Fruit fly (Drosophila melanogaster): Measurements from ENCODE around the gene CG1789.
A peak's percentile ranks its signal among the peaks of the same experiment; 100 is the strongest.

The CG1789 gene

DNA sequence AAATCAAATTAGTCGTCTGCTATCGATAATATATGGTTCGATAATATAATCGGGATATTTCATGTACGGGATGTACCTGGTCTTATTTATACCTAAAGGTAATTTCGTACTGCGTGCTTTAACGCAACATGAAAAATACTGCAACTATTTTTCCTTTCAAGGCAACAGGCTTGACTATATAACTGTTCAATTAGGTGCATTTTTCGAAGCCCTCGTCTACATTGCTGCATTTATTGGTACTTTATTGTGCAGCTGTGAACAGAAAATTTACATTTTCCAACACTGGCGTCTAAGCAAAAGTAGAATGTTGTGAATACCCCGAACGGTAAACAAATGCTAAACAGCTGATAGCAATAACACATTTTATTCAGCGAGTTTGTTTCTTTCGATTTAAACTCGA is 30.3 kb upstream of the CG1789 start, which contains the start of the genes Ppt1 and Ogg1 (continued):
- TF ChIP-seq CG31224 (GFP tag; IDR thresholded peaks at IDR 0.05) (no peak), CG1024 (GFP tag; IDR thresholded peaks at IDR 0.05) (no peak), fd96Cb (tag; optimal IDR thresholded peaks at IDR 0.05) (no peak), D (optimal IDR thresholded peaks at IDR 0.05) (no peak), D (GFP tag; optimal IDR thresholded peaks at IDR 0.05) (no peak), NC2β (GFP tag; optimal IDR thresholded peaks at IDR 0.05) (peak; percentile 54), inv (GFP tag; IDR thresholded peaks at IDR 0.05; ENCODE audit: partially characterized antibody) (no peak), Nf-YA (GFP tag; IDR thresholded peaks at IDR 0.05) (no peak), nom (GFP tag; optimal IDR thresholded peaks at IDR 0.05) (peak; percentile 19), CG18619 (GFP tag; optimal IDR thresholded peaks at IDR 0.05) (no peak), CG6254 (GFP tag; optimal IDR thresholded peaks at IDR 0.05) (no peak), Atf6 (GFP tag; IDR thresholded peaks at IDR 0.05) (no peak), CG33213 (GFP tag; optimal IDR thresholded peaks at IDR 0.05) (peak; percentile 59), Lpt (GFP tag; optimal IDR thresholded peaks at IDR 0.05) (no peak), CG12219 (GFP tag; optimal IDR thresholded peaks at IDR 0.05) (no peak), sd (tag; optimal IDR thresholded peaks at IDR 0.05) (no peak), eyg (GFP tag; optimal IDR thresholded peaks at IDR 0.05) (peak; percentile 16), pan (optimal IDR thresholded peaks at IDR 0.05) (no peak), pan (GFP tag; optimal IDR thresholded peaks at IDR 0.05 in 1 of 2, IDR thresholded peaks at IDR 0.05 in 1 of 2) (peak in 1 of 2 experiments; percentile 10), lilli (GFP tag; optimal IDR thresholded peaks at IDR 0.05) (peak; percentile 80), PHDP (tag; optimal IDR thresholded peaks at IDR 0.05) (peak; percentile 13), CG11504 (tag; optimal IDR thresholded peaks at IDR 0.05) (no peak), CG2875 (GFP tag; optimal IDR thresholded peaks at IDR 0.05) (no peak), CG17361 (GFP tag; IDR thresholded peaks at IDR 0.05) (peak; percentile 37; the same call in 1 of the 3 replicates), ara (GFP tag; IDR thresholded peaks at IDR 0.05) (no peak), sc (optimal IDR thresholded peaks at IDR 0.05) (no peak), sc (GFP tag; optimal IDR thresholded peaks at IDR 0.05) (no peak), CG10147 (GFP tag; optimal IDR thresholded peaks at IDR 0.05) (peak; percentile 43), Doc2 (GFP tag; IDR thresholded peaks at IDR 0.05) (no peak), CG1603 (tag; optimal IDR thresholded peaks at IDR 0.05) (peak; percentile 69), en (GFP tag; optimal IDR thresholded peaks at IDR 0.05) (peak; percentile 53), CG15479 (GFP tag; optimal IDR thresholded peaks at IDR 0.05) (peak; percentile 54), CG12769 (tag; optimal IDR thresholded peaks at IDR 0.05) (peak; percentile 45), mirr (GFP tag; optimal IDR thresholded peaks at IDR 0.05) (no peak), CG15514 (GFP tag; optimal IDR thresholded peaks at IDR 0.05) (peak; percentile 83), lab (GFP tag; optimal IDR thresholded peaks at IDR 0.05) (peak; percentile 58), MBD-R2 (GFP tag; IDR thresholded peaks at IDR 0.05) (peak; percentile 80), Ssrp (tag; optimal IDR thresholded peaks at IDR 0.05) (no peak), MTF-1 (GFP tag; optimal IDR thresholded peaks at IDR 0.05; ENCODE audit: borderline replicate concordance) (no peak), CG3281 (GFP tag; optimal IDR thresholded peaks at IDR 0.05) (peak; percentile 51), CG13775 (GFP tag; optimal IDR thresholded peaks at IDR 0.05) (peak; percentile 37), Sox102F (GFP tag; optimal IDR thresholded peaks at IDR 0.05) (peak; percentile 39), klu (GFP tag; IDR thresholded peaks at IDR 0.05) (0 out of 2 replicates have a peak, but pooled peaks have one; percentile 9), p53 (GFP tag; optimal IDR thresholded peaks at IDR 0.05) (peak; percentile 16), z (GFP tag; IDR thresholded peaks at IDR 0.05) (no peak), Hand (GFP tag; optimal IDR thresholded peaks at IDR 0.05) (no peak), row (GFP tag; IDR thresholded peaks at IDR 0.05) (peak; percentile 89), slbo (GFP tag; IDR thresholded peaks at IDR 0.05) (peak; percentile 62), NfI (GFP tag; optimal IDR thresholded peaks at IDR 0.05) (peak; percentile 58), sima (GFP tag; optimal IDR thresholded peaks at IDR 0.05) (peak; percentile 37), CG11695 (GFP tag; IDR thresholded peaks at IDR 0.05) (0 out of 3 replicates have a peak, but pooled peaks have one; percentile 18)

Data from whole organism, embryonic.